Worm (Caenorhabditis elegans) whole organism, early embryonic: ENCODE data around the gene srh-52.

Experiments used
- F13C5.2 ChIP-seq: sonication (generic microtip); optimal IDR thresholded peaks from 2 replicates; lab custom pipeline; 2017; ENCODE audit warnings: mild to moderate bottlenecking, missing genetic modification characterization, inconsistent platforms, missing compliant biosample characterization
- aly-1 ChIP-seq: sonication (generic microtip); optimal IDR thresholded peaks from 2 replicates; lab custom pipeline; 2016; ENCODE audit warnings: missing genetic modification characterization, missing compliant biosample characterization
- ama-1 ChIP-seq: fragments of 150-350 bp; optimal IDR thresholded peaks from 2 replicates; lab custom pipeline; 2014
- ceh-13 ChIP-seq: fragments of 200-800 bp; sonication (Bioruptor generic); optimal IDR thresholded peaks from 2 replicates; lab custom pipeline; 2018; ENCODE audit warnings: mild to moderate bottlenecking, missing genetic modification characterization, missing compliant biosample characterization
- ets-7 ChIP-seq: sonication (generic microtip); optimal IDR thresholded peaks from 2 replicates; lab custom pipeline; 2016; ENCODE audit warnings: missing genotype, missing genetic modification characterization, missing compliant biosample characterization
- pes-1 ChIP-seq: fragments of 200-800 bp; sonication (Bioruptor generic); IDR thresholded peaks from 2 replicates; pipeline ENCODE4 v1.3.6; 2022; ENCODE audit warnings: missing genetic modification reagents, missing genetic modification characterization, missing compliant biosample characterization

- TF ChIP-seq ceh-13 (no peak), aly-1 (tag; lab: Kevin White, UChicago) (no peak), F13C5.2 (tag; lab: Kevin White, UChicago) (no peak), ets-7 (tag; lab: Kevin White, UChicago) (no peak), ama-1 (lab: Kevin White, UChicago) (no peak), pes-1 (GFP tag; lab: Robert Waterston, UW) (no peak)
These were observed 18.8 kb upstream of the srh-52 start, which contains the start of gene T06E6.1 for ce11 chrV:15394906-15395305.
